Fruit fly (Drosophila melanogaster) whole organism, embryonic: ENCODE measurements around the gene CG5157.
A peak's percentile ranks its signal among the peaks of the same experiment; 100 is the strongest.

Source experiments
- CG12299 ChIP-seq: fragments of 200-800 bp; sonication (Bioruptor generic); optimal IDR thresholded peaks from 2 replicates; lab custom pipeline; 2018; ENCODE audit warnings: missing biosample characterization, mild to moderate bottlenecking, missing genetic modification characterization
- CG1792 ChIP-seq: fragments of 200-800 bp; sonication (Bioruptor generic); optimal IDR thresholded peaks from 2 replicates; lab custom pipeline; 2016; ENCODE audit warnings: missing biosample characterization, missing genetic modification characterization
- CG4404 ChIP-seq: fragments of 200-800 bp; sonication (Bioruptor generic); IDR thresholded peaks from 2 replicates; pipeline ENCODE4 v1.3.6; 2022; ENCODE audit warnings: missing biosample characterization, missing genetic modification characterization
- Hr51 ChIP-seq, 2 experiments: fragments of 200-800 bp; sonication (Bioruptor generic); optimal IDR thresholded peaks; 2 replicates in 1 of 2; 3 replicates in 1 of 2; lab custom pipeline; 2016 to 2018; ENCODE audit warnings: missing biosample characterization in 2 of 2, missing genetic modification characterization in 2 of 2, mild to moderate bottlenecking in 1 of 2, moderate library complexity in 1 of 2
- Kr ChIP-seq: fragments of 200-800 bp; sonication (Bioruptor generic); optimal IDR thresholded peaks from 2 replicates; lab custom pipeline; 2017; ENCODE audit warnings: missing biosample characterization, mild to moderate bottlenecking, missing genetic modification characterization
- Rfx ChIP-seq: fragments of 200-800 bp; sonication (Bioruptor generic); IDR thresholded peaks from 2 replicates; pipeline ENCODE4 v1.3.6; 2022; ENCODE audit warnings: missing biosample characterization, missing genetic modification characterization
- chm ChIP-seq: fragments of 200-800 bp; sonication (Bioruptor generic); IDR thresholded peaks from 2 replicates; pipeline ENCODE4 v1.3.6; 2022; ENCODE audit warnings: missing biosample characterization, missing genetic modification characterization
- ind ChIP-seq: fragments of 200-800 bp; sonication (Bioruptor generic); optimal IDR thresholded peaks from 3 replicates; lab custom pipeline; 2016; ENCODE audit warnings: missing biosample characterization, missing genetic modification characterization
- jing ChIP-seq: fragments of 200-800 bp; sonication (Bioruptor generic); optimal IDR thresholded peaks from 2 replicates; lab custom pipeline; 2018; ENCODE audit warnings: missing biosample characterization, mild to moderate bottlenecking, missing genetic modification characterization
- lbe ChIP-seq: fragments of 200-800 bp; sonication (Bioruptor generic); optimal IDR thresholded peaks from 2 replicates; lab custom pipeline; 2016; ENCODE audit warnings: missing biosample characterization, mild to moderate bottlenecking, missing genetic modification characterization
- row ChIP-seq: fragments of 200-800 bp; sonication (Bioruptor generic); IDR thresholded peaks from 3 replicates; pipeline ENCODE4 v1.3.6; 2022; ENCODE audit warnings: missing biosample characterization, missing genetic modification characterization
- sisA ChIP-seq: fragments of 200-800 bp; sonication (Bioruptor generic); IDR thresholded peaks from 2 replicates; pipeline ENCODE4 v1.3.6; 2022; ENCODE audit warnings: missing biosample characterization, missing genetic modification characterization
- usp ChIP-seq: fragments of >200 bp; optimal IDR thresholded peaks from 2 replicates; lab custom pipeline; 2017; ENCODE audit warnings: missing biosample characterization, missing genetic modification characterization

DNA sequence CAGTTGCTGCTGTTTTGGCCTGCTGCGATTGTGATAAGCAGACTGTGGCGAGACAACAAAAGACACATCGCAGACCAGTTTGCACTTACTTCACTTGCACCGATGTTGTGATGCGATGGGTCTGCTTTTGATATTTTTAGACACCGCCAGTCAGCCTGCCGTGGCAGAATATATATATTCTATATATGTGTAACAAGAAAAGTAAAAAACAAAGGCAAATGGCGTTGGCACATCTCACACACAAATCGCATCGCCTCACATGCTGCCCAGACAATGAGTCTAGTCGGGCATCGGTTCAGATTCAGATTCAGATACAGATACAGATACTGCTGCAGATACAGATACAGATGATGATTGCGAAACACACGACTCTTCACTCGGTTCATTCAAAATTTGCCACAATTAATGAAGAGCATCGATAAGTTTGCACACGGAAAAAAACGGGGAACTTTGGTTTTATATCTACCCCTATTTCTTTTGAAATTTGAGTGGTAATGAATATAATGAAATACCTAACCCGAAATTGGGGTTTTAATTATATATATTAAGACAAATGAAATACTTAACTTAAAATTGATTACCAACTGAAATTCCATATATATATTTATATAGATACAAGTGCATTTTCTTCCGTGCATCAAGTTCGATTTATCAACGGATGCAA is 30.2 kb upstream of the CG5157 start:
- TF ChIP-seq Kr (GFP tag; lab: Kevin White, UChicago) (no peak), usp (GFP tag; lab: Kevin White, UChicago) (no peak), chm (no peak), lbe (GFP tag; lab: Kevin White, UChicago) (no peak), sisA (GFP tag; lab: Robert Waterston, UW) (no peak), CG1792 (GFP tag; lab: Kevin White, UChicago) (no peak), CG4404 (no peak), Rfx (GFP tag; lab: Robert Waterston, UW) (no peak), Hr51 (GFP tag; optimal IDR thresholded peaks at IDR 0.05; lab: Kevin White, UChicago) (peak in 1 of 2 experiments; percentile 1), CG12299 (tag; lab: Kevin White, UChicago) (no peak), row (no peak), ind (no peak), jing (GFP tag; lab: Kevin White, UChicago) (no peak)
